Fruit fly (Drosophila melanogaster): Measurements from ENCODE around the gene Sdic3.

The Sdic3 gene

DNA sequence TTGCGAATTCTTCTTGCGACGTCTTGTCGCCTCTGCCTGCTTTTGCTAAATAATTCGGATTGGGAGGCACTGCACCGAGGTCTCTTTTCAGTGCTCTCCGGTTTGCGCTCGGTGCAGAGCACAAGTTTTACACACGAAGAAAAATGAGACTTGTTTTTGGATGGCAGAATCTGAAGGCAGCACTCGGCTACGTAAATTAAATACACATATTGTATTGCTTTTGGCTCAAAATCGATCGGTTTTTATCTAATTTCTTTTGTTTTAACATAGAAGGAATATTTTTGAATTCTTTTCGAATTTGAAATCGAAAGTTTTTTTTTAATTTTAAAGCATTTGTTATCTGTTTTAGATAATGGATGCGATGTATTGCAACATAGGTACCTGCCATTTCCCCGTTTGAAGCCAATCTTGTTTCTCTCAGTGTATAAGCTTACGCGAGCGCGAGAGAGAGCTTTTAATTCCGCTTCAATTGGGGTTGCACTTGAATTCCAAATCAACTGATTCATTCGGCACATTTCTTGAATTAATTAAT is 20.5 kb downstream of the Sdic3 start, which contains the start of gene AnxB10 (continued):
- TF ChIP-seq dmrt99B (tag; optimal IDR thresholded peaks at IDR 0.05) (peak; percentile 79), CG4820 (GFP tag; optimal IDR thresholded peaks at IDR 0.05) (peak; percentile 64), CG11723 (GFP tag; optimal IDR thresholded peaks at IDR 0.05) (peak; percentile 26), kay (GFP tag; optimal IDR thresholded peaks at IDR 0.05) (no peak), CG18011 (GFP tag; optimal IDR thresholded peaks at IDR 0.05) (no peak), ATbp (GFP tag; optimal IDR thresholded peaks at IDR 0.05) (peak; percentile 14), Med (GFP tag) (peak; percentile 84), CG11085 (GFP tag; IDR thresholded peaks at IDR 0.05) (no peak), stc (GFP tag; IDR thresholded peaks at IDR 0.05) (0 out of 2 replicates have a peak, but pooled peaks have one; percentile 52), gt (GFP tag; IDR thresholded peaks at IDR 0.05) (no peak), yki (optimal IDR thresholded peaks at IDR 0.05) (no peak), zfh1 (GFP tag; IDR thresholded peaks at IDR 0.05) (0 out of 3 replicates have a peak, but pooled peaks have one; percentile 8), D19B (GFP tag; optimal IDR thresholded peaks at IDR 0.05) (peak; percentile 22), fd102C (GFP tag; optimal IDR thresholded peaks at IDR 0.05) (no peak), Ada2b (GFP tag; IDR thresholded peaks at IDR 0.05) (peak; percentile 63), CG8290 (GFP tag; optimal IDR thresholded peaks at IDR 0.05) (no peak), CG8290 (tag; optimal IDR thresholded peaks at IDR 0.05) (no peak), ro (GFP tag; IDR thresholded peaks at IDR 0.05) (no peak), Mrtf (GFP tag; IDR thresholded peaks at IDR 0.05) (peak; percentile 47; the same call in 1 of the 3 replicates), pnt (GFP tag; optimal IDR thresholded peaks at IDR 0.05) (peak; percentile 25), crol (GFP tag; IDR thresholded peaks at IDR 0.05) (no peak), Dip2 (GFP tag; IDR thresholded peaks at IDR 0.05) (no peak), CG12236 (GFP tag; optimal IDR thresholded peaks at IDR 0.05) (no peak), CG12155 (GFP tag; optimal IDR thresholded peaks at IDR 0.05) (peak; percentile 43), Scr (GFP tag; IDR thresholded peaks at IDR 0.05; ENCODE audit: partially characterized antibody) (no peak), CG13287 (GFP tag; IDR thresholded peaks at IDR 0.05; ENCODE audit: partially characterized antibody) (no peak), Spps (tag; optimal IDR thresholded peaks at IDR 0.05) (no peak), Deaf1 (tag; optimal IDR thresholded peaks at IDR 0.05) (peak; percentile 42), CG14441 (GFP tag; IDR thresholded peaks at IDR 0.05) (peak; percentile 55; the same call in 1 of the 2 replicates), Dad (GFP tag; optimal IDR thresholded peaks at IDR 0.05) (peak; percentile 12), HLHmδ (GFP tag; optimal IDR thresholded peaks at IDR 0.05) (no peak), Drgx (GFP tag; IDR thresholded peaks at IDR 0.05) (peak; percentile 93), CG8388 (GFP tag; optimal IDR thresholded peaks at IDR 0.05) (peak; percentile 39), B-H1 (GFP tag; IDR thresholded peaks at IDR 0.05) (no peak; the same call in 2 of the 3 replicates), slp2 (GFP tag; optimal IDR thresholded peaks at IDR 0.05) (peak; percentile 58), CG11093 (GFP tag; IDR thresholded peaks at IDR 0.05) (peak; percentile 68; the same call in 1 of the 3 replicates), dimm (GFP tag; IDR thresholded peaks at IDR 0.05) (no peak), Neu2 (GFP tag; optimal IDR thresholded peaks at IDR 0.05; ENCODE audit: borderline replicate concordance) (no peak), tll (GFP tag; optimal IDR thresholded peaks at IDR 0.05) (no peak), CG34422 (GFP tag; IDR thresholded peaks at IDR 0.05) (peak; percentile 46; the same call in 1 of the 3 replicates), CG9817 (tag; optimal IDR thresholded peaks at IDR 0.05) (no peak), btn (GFP tag; optimal IDR thresholded peaks at IDR 0.05) (peak; percentile 40), eyg (GFP tag; optimal IDR thresholded peaks at IDR 0.05) (no peak), Hr39 (optimal IDR thresholded peaks at IDR 0.05) (no peak), HHEX (GFP tag; optimal IDR thresholded peaks at IDR 0.05) (peak; percentile 68), CG12769 (tag; optimal IDR thresholded peaks at IDR 0.05) (no peak), CG33557 (GFP tag; optimal IDR thresholded peaks at IDR 0.05) (no peak), CG31224 (GFP tag; IDR thresholded peaks at IDR 0.05) (0 out of 2 replicates have a peak, but pooled peaks have one; percentile 25), CG5245 (GFP tag; optimal IDR thresholded peaks at IDR 0.05) (peak; percentile 26), Ets65A (GFP tag) (peak; percentile 90), sima (GFP tag; optimal IDR thresholded peaks at IDR 0.05) (no peak), dmrt11E (tag; optimal IDR thresholded peaks at IDR 0.05) (no peak)
